Worm (Caenorhabditis elegans) whole organism, midembryonic: ENCODE measurements around the gene F13H10.9.

ENCODE experiments used
- T22C8.4 ChIP-seq: fragments of 200-800 bp; sonication (Bioruptor generic); IDR thresholded peaks from 2 replicates; pipeline ENCODE4 v1.3.6; 2022; ENCODE audit warnings: missing genetic modification characterization, missing compliant biosample characterization
- flt-1 ChIP-seq: fragments of 200-800 bp; sonication (Bioruptor generic); IDR thresholded peaks from 2 replicates; pipeline ENCODE4 v1.3.6; 2022; ENCODE audit warnings: missing genetic modification characterization, missing compliant biosample characterization
- klf-2 ChIP-seq: fragments of 200-800 bp; sonication (Bioruptor generic); conservative IDR thresholded peaks from 2 replicates; pipeline ENCODE4 v1.3.6; 2022; ENCODE audit warnings: missing genetic modification reagents, missing genetic modification characterization, missing compliant biosample characterization
- ref-1 ChIP-seq: fragments of 200-800 bp; sonication (Bioruptor generic); conservative IDR thresholded peaks from 2 replicates; pipeline ENCODE4 v1.3.6; 2022; ENCODE audit warnings: missing genetic modification reagents, missing genetic modification characterization, missing compliant biosample characterization
- tab-1 ChIP-seq: fragments of 200-800 bp; sonication (Bioruptor generic); IDR thresholded peaks from 2 replicates; pipeline ENCODE4 v1.3.6; 2022; ENCODE audit warnings: missing genetic modification characterization, missing compliant biosample characterization
- ztf-23 ChIP-seq: fragments of 200-800 bp; sonication (Bioruptor generic); IDR thresholded peaks from 2 replicates; pipeline ENCODE4 v1.3.6; 2022; ENCODE audit warnings: missing genetic modification reagents, missing genetic modification characterization, missing compliant biosample characterization

- no peak for TF ChIP-seq ref-1 (GFP tag; lab: Robert Waterston, UW)
- TF ChIP-seq tab-1 (GFP tag; lab: Robert Waterston, UW), result no peak
- TF ChIP-seq ztf-23 (GFP tag; lab: Robert Waterston, UW), result no peak
- no peak for TF ChIP-seq flt-1 (GFP tag; lab: Robert Waterston, UW)
- no peak for TF ChIP-seq klf-2
- TF ChIP-seq T22C8.4 (GFP tag; lab: Robert Waterston, UW), result no peak
Measured at ce11 chrIV:11004273-11004672, 2.6 kb downstream of the F13H10.9 start, which contains the start of gene F13H10.1.
